Fruit fly (Drosophila melanogaster) whole organism, prepupa: ENCODE measurements around the gene CG7329.

Experiments
- CG10631 ChIP-seq: fragments of 200-800 bp; sonication (Bioruptor generic); optimal IDR thresholded peaks from 2 replicates; lab custom pipeline; 2016; ENCODE audit warnings: missing biosample characterization, missing genetic modification characterization
- CG10669 ChIP-seq: fragments of 200-800 bp; sonication (Bioruptor generic); optimal IDR thresholded peaks from 3 replicates; lab custom pipeline; 2018; ENCODE audit warnings: missing biosample characterization, mild to moderate bottlenecking, missing genetic modification characterization, moderate library complexity
- CG11762 ChIP-seq: fragments of 200-800 bp; sonication (Bioruptor generic); optimal IDR thresholded peaks from 3 replicates; lab custom pipeline; 2016; ENCODE audit warnings: missing biosample characterization, missing genetic modification characterization; ENCODE audit not compliant: insufficient read depth
- CG11902 ChIP-seq: fragments of 200-800 bp; sonication (Bioruptor generic); optimal IDR thresholded peaks from 3 replicates; lab custom pipeline; 2016; ENCODE audit warnings: missing biosample characterization, missing genetic modification characterization
- CG15336 ChIP-seq: fragments of 200-800 bp; sonication (Bioruptor generic); IDR thresholded peaks from 2 replicates; pipeline ENCODE4 v1.3.6; 2022; ENCODE audit warnings: missing biosample characterization, missing genetic modification characterization
- CG1621 ChIP-seq: fragments of 200-800 bp; sonication (Bioruptor generic); optimal IDR thresholded peaks from 3 replicates; lab custom pipeline; 2018; ENCODE audit warnings: missing biosample characterization, mild to moderate bottlenecking, missing genetic modification characterization
- CG3032 ChIP-seq: fragments of 200-800 bp; optimal IDR thresholded peaks from 2 replicates; lab custom pipeline; 2019; ENCODE audit warnings: missing biosample characterization, mild to moderate bottlenecking, missing genetic modification characterization, moderate library complexity
- CG32006 ChIP-seq: fragments of 200-800 bp; sonication (Bioruptor generic); optimal IDR thresholded peaks from 3 replicates; lab custom pipeline; 2017; ENCODE audit warnings: missing biosample characterization, mild to moderate bottlenecking, missing genetic modification characterization
- CG34406 ChIP-seq: fragments of 200-800 bp; sonication (Bioruptor generic); optimal IDR thresholded peaks from 3 replicates; lab custom pipeline; 2016; ENCODE audit warnings: missing biosample characterization, missing genetic modification characterization
- CG3919 ChIP-seq: fragments of 200-800 bp; sonication (Bioruptor generic); optimal IDR thresholded peaks from 3 replicates; lab custom pipeline; 2016; ENCODE audit warnings: missing biosample characterization, missing genetic modification characterization
- CG4318 ChIP-seq: fragments of 200-800 bp; sonication (Bioruptor generic); optimal IDR thresholded peaks from 3 replicates; lab custom pipeline; 2017; ENCODE audit warnings: missing biosample characterization, mild to moderate bottlenecking, missing genetic modification characterization
- CG6163 ChIP-seq: fragments of 200-800 bp; sonication (Bioruptor generic); IDR thresholded peaks from 3 replicates; pipeline ENCODE4 v1.3.6; 2022; ENCODE audit warnings: missing biosample characterization, missing genetic modification characterization
- CG6276 ChIP-seq: fragments of 200-800 bp; sonication (Bioruptor generic); optimal IDR thresholded peaks from 2 replicates; lab custom pipeline; 2017; ENCODE audit warnings: missing biosample characterization, mild to moderate bottlenecking, missing genetic modification characterization
- CG6792 ChIP-seq: fragments of 200-800 bp; sonication (Bioruptor generic); optimal IDR thresholded peaks from 3 replicates; lab custom pipeline; 2016; ENCODE audit warnings: missing biosample characterization, missing genetic modification characterization
- CG6808 ChIP-seq: fragments of 200-800 bp; sonication (Bioruptor generic); optimal IDR thresholded peaks from 3 replicates; lab custom pipeline; 2017; ENCODE audit warnings: missing biosample characterization, missing genetic modification characterization, mild to moderate bottlenecking, moderate library complexity, missing genetic modification reagents
- CG6854 ChIP-seq: fragments of 200-800 bp; sonication (Bioruptor generic); optimal IDR thresholded peaks from 2 replicates; lab custom pipeline; 2017; ENCODE audit warnings: missing biosample characterization, mild to moderate bottlenecking, missing genetic modification characterization
- CG8119 ChIP-seq: fragments of 200-800 bp; sonication (Bioruptor generic); IDR thresholded peaks from 3 replicates; pipeline ENCODE4 v1.3.6; 2022; ENCODE audit warnings: missing biosample characterization, missing genetic modification characterization
- CG8319 ChIP-seq: fragments of 200-800 bp; sonication (Bioruptor generic); optimal IDR thresholded peaks from 3 replicates; lab custom pipeline; 2016; ENCODE audit warnings: missing biosample characterization, missing genetic modification characterization
- CG9139 ChIP-seq: fragments of 200-800 bp; sonication (Bioruptor generic); optimal IDR thresholded peaks from 3 replicates; lab custom pipeline; 2017; ENCODE audit warnings: missing biosample characterization, mild to moderate bottlenecking, missing genetic modification characterization
- Eip75B ChIP-seq: fragments of 200-800 bp; sonication (Bioruptor generic); optimal IDR thresholded peaks from 3 replicates; lab custom pipeline; 2016; ENCODE audit warnings: missing biosample characterization, missing genetic modification characterization
- Eip78C ChIP-seq: fragments of 200-800 bp; sonication (Bioruptor generic); peaks from one replicate; lab custom pipeline; 2016; ENCODE audit warnings: missing biosample characterization, missing genetic modification characterization
- Ets96B ChIP-seq: fragments of 200-800 bp; optimal IDR thresholded peaks from 2 replicates; lab custom pipeline; 2019; ENCODE audit warnings: missing biosample characterization, mild to moderate bottlenecking, missing genetic modification characterization, moderate library complexity
- Gug ChIP-seq: fragments of 200-800 bp; sonication (Bioruptor generic); IDR thresholded peaks from 2 replicates; pipeline ENCODE4 v1.3.6; 2022; ENCODE audit warnings: missing biosample characterization, missing genetic modification characterization
- Hr39 ChIP-seq: fragments of 200-800 bp; sonication (Bioruptor generic); optimal IDR thresholded peaks from 2 replicates; lab custom pipeline; 2016; ENCODE audit warnings: missing biosample characterization, missing genetic modification characterization
- Hr4 ChIP-seq: fragments of 200-800 bp; sonication (Bioruptor generic); optimal IDR thresholded peaks from 3 replicates; lab custom pipeline; 2016; ENCODE audit warnings: missing biosample characterization, missing genetic modification characterization
- Lpt ChIP-seq: fragments of 200-800 bp; sonication (Bioruptor generic); optimal IDR thresholded peaks from 3 replicates; lab custom pipeline; 2016; ENCODE audit warnings: missing biosample characterization, missing genetic modification characterization
- Met ChIP-seq: fragments of 200-800 bp; sonication (Bioruptor generic); optimal IDR thresholded peaks from 3 replicates; lab custom pipeline; 2016; ENCODE audit warnings: missing biosample characterization, missing genetic modification characterization
- Smox ChIP-seq: fragments of 200-800 bp; sonication (Bioruptor generic); optimal IDR thresholded peaks from 3 replicates; lab custom pipeline; 2016; ENCODE audit warnings: missing biosample characterization, missing genetic modification characterization
- Sox102F ChIP-seq: fragments of 200-800 bp; sonication (Bioruptor generic); optimal IDR thresholded peaks from 2 replicates; lab custom pipeline; 2016; ENCODE audit warnings: missing biosample characterization, mild to moderate bottlenecking, missing genetic modification characterization
- Sox14 ChIP-seq: fragments of 200-800 bp; sonication (Bioruptor generic); optimal IDR thresholded peaks from 3 replicates; lab custom pipeline; 2016; ENCODE audit warnings: missing biosample characterization, missing genetic modification characterization
- Sox15 ChIP-seq: fragments of 200-800 bp; sonication (Bioruptor generic); optimal IDR thresholded peaks from 3 replicates; lab custom pipeline; 2016; ENCODE audit warnings: missing biosample characterization, missing genetic modification characterization
- achi ChIP-seq: fragments of 200-800 bp; sonication (Bioruptor generic); optimal IDR thresholded peaks from 3 replicates; lab custom pipeline; 2016; ENCODE audit warnings: missing biosample characterization, missing genetic modification characterization
- acj6 ChIP-seq: fragments of 200-800 bp; sonication (Bioruptor generic); optimal IDR thresholded peaks from 3 replicates; lab custom pipeline; 2016; ENCODE audit warnings: missing biosample characterization, missing genetic modification characterization
- cyc ChIP-seq: fragments of 200-800 bp; sonication (Bioruptor generic); optimal IDR thresholded peaks from 3 replicates; lab custom pipeline; 2016; ENCODE audit warnings: missing biosample characterization, missing genetic modification characterization
- dac ChIP-seq: fragments of 200-800 bp; sonication (Bioruptor generic); optimal IDR thresholded peaks from 2 replicates; lab custom pipeline; 2017; ENCODE audit warnings: missing biosample characterization, mild to moderate bottlenecking, missing genetic modification characterization
- dsx ChIP-seq: fragments of 200-800 bp; optimal IDR thresholded peaks from 3 replicates; lab custom pipeline; 2019; ENCODE audit warnings: missing biosample characterization, mild to moderate bottlenecking, missing genetic modification characterization, moderate library complexity; ENCODE audit not compliant: poor library complexity, severe bottlenecking
- esn ChIP-seq: fragments of 200-800 bp; sonication (Bioruptor generic); optimal IDR thresholded peaks from 2 replicates; lab custom pipeline; 2016; ENCODE audit warnings: missing biosample characterization, mild to moderate bottlenecking, missing genetic modification characterization, moderate library complexity
- fd59A ChIP-seq: fragments of 200-800 bp; sonication (Bioruptor generic); optimal IDR thresholded peaks from 2 replicates; lab custom pipeline; 2017; ENCODE audit warnings: missing biosample characterization, mild to moderate bottlenecking, missing genetic modification characterization, missing genetic modification reagents
- fd85E ChIP-seq: fragments of 200-800 bp; sonication (Bioruptor generic); optimal IDR thresholded peaks from 3 replicates; lab custom pipeline; 2016; ENCODE audit warnings: missing biosample characterization, missing genetic modification characterization
- lz ChIP-seq: fragments of 200-800 bp; sonication (Bioruptor generic); optimal IDR thresholded peaks from 3 replicates; lab custom pipeline; 2016; ENCODE audit warnings: missing biosample characterization, missing genetic modification characterization
- net ChIP-seq: fragments of 200-800 bp; sonication (Bioruptor generic); optimal IDR thresholded peaks from 3 replicates; lab custom pipeline; 2016; ENCODE audit warnings: missing biosample characterization, missing genetic modification characterization
- pdm3 ChIP-seq: fragments of 200-800 bp; sonication (Bioruptor generic); optimal IDR thresholded peaks from 3 replicates; lab custom pipeline; 2016; ENCODE audit warnings: missing biosample characterization, missing genetic modification characterization
- salr ChIP-seq, 2 experiments: fragments of 200-800 bp; sonication (Bioruptor generic); optimal IDR thresholded peaks; 3 replicates each; lab custom pipeline; 2016 to 2018; ENCODE audit warnings: missing biosample characterization in 2 of 2, missing genetic modification characterization in 2 of 2, mild to moderate bottlenecking in 1 of 2
- spab ChIP-seq: fragments of 200-800 bp; sonication (Bioruptor generic); optimal IDR thresholded peaks from 2 replicates; lab custom pipeline; 2017; ENCODE audit warnings: missing biosample characterization, mild to moderate bottlenecking, missing genetic modification characterization, missing genetic modification reagents
- ss ChIP-seq, 2 experiments: fragments of 200-800 bp; sonication (Bioruptor generic); optimal IDR thresholded peaks; 2 replicates in 1 of 2; 3 replicates in 1 of 2; lab custom pipeline; 2017 to 2018; ENCODE audit warnings: mild to moderate bottlenecking in 2 of 2, missing biosample characterization in 2 of 2, missing genetic modification characterization in 2 of 2, moderate library complexity in 1 of 2
- svp ChIP-seq: fragments of 200-800 bp; sonication (Bioruptor generic); peaks from one replicate; lab custom pipeline; 2016; ENCODE audit warnings: missing biosample characterization, missing genetic modification characterization

Gene CG7329

dm6 chr2L:10676933-10677714 is 38.9 kb upstream of the CG7329 start, which contains the start of gene CG17104 (continued):
- TF ChIP-seq CG10669 (GFP tag; lab: Kevin White, UChicago): peak; percentile 63
- TF ChIP-seq esn: peak; percentile 65
- TF ChIP-seq Eip78C: peak; percentile 94
- peak; percentile 77 for TF ChIP-seq CG6276
- TF ChIP-seq Hr39 (GFP tag; lab: Kevin White, UChicago): peak; percentile 52
- TF ChIP-seq net (GFP tag; lab: Kevin White, UChicago): peak; percentile 77
- TF ChIP-seq Ets96B (tag; lab: Kevin White, UChicago): peak; percentile 72
- TF ChIP-seq CG1621 (tag; lab: Kevin White, UChicago): peak; percentile 55
- TF ChIP-seq CG6854 (GFP tag; lab: Kevin White, UChicago): no peak
- TF ChIP-seq CG11902 (GFP tag; lab: Kevin White, UChicago): peak; percentile 4
- TF ChIP-seq CG3919 (GFP tag; lab: Kevin White, UChicago): peak; percentile 69
- TF ChIP-seq CG15336 (GFP tag; lab: Robert Waterston, UW): peak; percentile 82
- TF ChIP-seq CG4318 (GFP tag; lab: Kevin White, UChicago): peak; percentile 67

DNA sequence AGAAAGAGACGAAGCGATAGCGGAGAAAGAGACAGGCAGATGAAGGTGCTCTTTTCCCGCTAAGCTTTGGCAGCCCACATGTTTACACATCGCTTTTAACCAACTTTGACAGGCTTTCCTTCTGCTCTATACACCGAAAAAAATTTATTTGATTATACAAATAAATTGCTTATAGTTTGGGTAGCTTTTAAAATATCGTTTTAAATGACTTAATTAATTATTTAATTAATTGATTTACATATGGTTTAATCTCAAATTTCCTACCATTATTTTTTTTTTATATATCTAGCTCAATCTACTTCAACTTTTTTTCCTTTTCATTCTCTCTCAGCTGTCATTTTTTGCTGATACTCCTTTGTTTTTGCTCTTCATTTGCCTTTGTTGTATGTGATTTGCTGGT is 34.7 kb upstream of the CG7329 start:
- TF ChIP-seq CG10631 (GFP tag; lab: Kevin White, UChicago) (peak; percentile 31), spab (GFP tag; lab: Kevin White, UChicago) (peak; percentile 40), fd59A (GFP tag; lab: Kevin White, UChicago) (no peak), CG6792 (GFP tag; lab: Kevin White, UChicago) (peak; percentile 6), CG8119 (GFP tag; lab: Robert Waterston, UW) (peak; percentile 46; the same call in 2 of the 3 replicates), dac (GFP tag; lab: Kevin White, UChicago) (no peak), CG10669 (GFP tag; lab: Kevin White, UChicago) (peak; percentile 42), Hr4 (GFP tag; lab: Kevin White, UChicago) (peak; percentile 16), cyc (no peak), CG15336 (GFP tag; lab: Robert Waterston, UW) (0 out of 2 replicates have a peak, but pooled peaks have one; percentile 43), CG4318 (GFP tag; lab: Kevin White, UChicago) (no peak), Eip75B (GFP tag; lab: Kevin White, UChicago) (no peak), achi (GFP tag; lab: Kevin White, UChicago) (peak; percentile 28), Sox14 (GFP tag; lab: Kevin White, UChicago) (no peak), CG11902 (GFP tag; lab: Kevin White, UChicago) (no peak), net (GFP tag; lab: Kevin White, UChicago) (peak; percentile 5), pdm3 (GFP tag; lab: Kevin White, UChicago) (no peak), acj6 (GFP tag; lab: Kevin White, UChicago) (peak; percentile 14), svp (GFP tag; lab: Kevin White, UChicago) (peak; percentile 60), Met (no peak), CG3032 (tag; lab: Kevin White, UChicago) (peak; percentile 45), CG3919 (GFP tag; lab: Kevin White, UChicago) (peak; percentile 49), Lpt (GFP tag; lab: Kevin White, UChicago) (no peak), Smox (GFP tag; lab: Kevin White, UChicago) (no peak), lz (GFP tag; lab: Kevin White, UChicago) (no peak), Hr39 (GFP tag; lab: Kevin White, UChicago) (no peak), ss (GFP tag; optimal IDR thresholded peaks at IDR 0.05; lab: Kevin White, UChicago) (peak in 1 of 2 experiments; percentile 40), CG6276 (peak; percentile 21), CG6808 (GFP tag; lab: Kevin White, UChicago) (peak; percentile 37), fd85E (GFP tag; lab: Kevin White, UChicago) (no peak), CG8319 (no peak), CG6163 (0 out of 3 replicates have a peak, but pooled peaks have one; percentile 13), Gug (no peak), dsx (peak; percentile 46), CG6854 (GFP tag; lab: Kevin White, UChicago) (no peak), salr (GFP tag; optimal IDR thresholded peaks at IDR 0.05; lab: Kevin White, UChicago) (no peak), Sox15 (GFP tag; lab: Kevin White, UChicago) (no peak), Eip78C (peak; percentile 92), CG32006 (GFP tag; lab: Kevin White, UChicago) (peak; percentile 47), CG1621 (tag; lab: Kevin White, UChicago) (no peak), CG9139 (GFP tag; lab: Kevin White, UChicago) (peak; percentile 17), CG11762 (GFP tag; lab: Kevin White, UChicago) (peak; percentile 22), Sox102F (GFP tag; lab: Kevin White, UChicago) (no peak), CG34406 (peak; percentile 27)
